Worm (Caenorhabditis elegans) whole organism, early embryonic: ENCODE results near the gene psa-3.

Experiments used
- B0310.2 ChIP-seq: sonication (generic microtip); optimal IDR thresholded peaks from 2 replicates; lab custom pipeline; 2016; ENCODE audit warnings: mild to moderate bottlenecking, missing genetic modification characterization, missing compliant biosample characterization
- F13C5.2 ChIP-seq: sonication (generic microtip); optimal IDR thresholded peaks from 2 replicates; lab custom pipeline; 2017; ENCODE audit warnings: mild to moderate bottlenecking, missing genetic modification characterization, inconsistent platforms, missing compliant biosample characterization
- aly-1 ChIP-seq: sonication (generic microtip); optimal IDR thresholded peaks from 2 replicates; lab custom pipeline; 2016; ENCODE audit warnings: missing genetic modification characterization, missing compliant biosample characterization
- ama-1 ChIP-seq: fragments of 150-350 bp; optimal IDR thresholded peaks from 2 replicates; lab custom pipeline; 2014
- ceh-13 ChIP-seq: fragments of 200-800 bp; sonication (Bioruptor generic); optimal IDR thresholded peaks from 2 replicates; lab custom pipeline; 2018; ENCODE audit warnings: mild to moderate bottlenecking, missing genetic modification characterization, missing compliant biosample characterization
- ceh-36 ChIP-seq: sonication (generic microtip); optimal IDR thresholded peaks from 2 replicates; lab custom pipeline; 2016; ENCODE audit warnings: missing genetic modification characterization, inconsistent platforms, missing compliant biosample characterization
- ets-7 ChIP-seq: sonication (generic microtip); optimal IDR thresholded peaks from 2 replicates; lab custom pipeline; 2016; ENCODE audit warnings: missing genotype, missing genetic modification characterization, missing compliant biosample characterization
- flt-1 ChIP-seq: fragments of 200-800 bp; sonication (Bioruptor generic); IDR thresholded peaks from 2 replicates; pipeline ENCODE4 v1.3.6; 2022; ENCODE audit warnings: missing genetic modification characterization, missing compliant biosample characterization
- hmbx-1 ChIP-seq: sonication (generic microtip); optimal IDR thresholded peaks from 2 replicates; lab custom pipeline; 2016; ENCODE audit warnings: mild to moderate bottlenecking, missing genetic modification characterization, missing compliant biosample characterization
- hmg-4 ChIP-seq: fragments of 200-800 bp; sonication (Bioruptor generic); optimal IDR thresholded peaks from 2 replicates; lab custom pipeline; 2018; ENCODE audit warnings: mild to moderate bottlenecking, missing genetic modification characterization, missing compliant biosample characterization
- hnd-1 ChIP-seq: sonication (generic microtip); optimal IDR thresholded peaks from 2 replicates; lab custom pipeline; 2016; ENCODE audit warnings: missing genetic modification characterization, missing compliant biosample characterization
- pes-1 ChIP-seq: fragments of 200-800 bp; sonication (Bioruptor generic); IDR thresholded peaks from 2 replicates; pipeline ENCODE4 v1.3.6; 2022; ENCODE audit warnings: missing genetic modification reagents, missing genetic modification characterization, missing compliant biosample characterization
- scrt-1 ChIP-seq: fragments of 200-800 bp; sonication (Bioruptor generic); IDR thresholded peaks from 2 replicates; pipeline ENCODE4 v1.3.6; 2022; ENCODE audit warnings: missing genetic modification characterization, missing compliant biosample characterization
- sea-1 ChIP-seq: fragments of 200-800 bp; sonication (Bioruptor generic); conservative IDR thresholded peaks from 2 replicates; pipeline ENCODE4 v1.3.6; 2022; ENCODE audit warnings: missing genetic modification characterization, missing compliant biosample characterization
- tbx-11 ChIP-seq: fragments of 200-800 bp; sonication (Bioruptor generic); IDR thresholded peaks from 2 replicates; pipeline ENCODE4 v1.3.6; 2022; ENCODE audit warnings: missing genetic modification characterization, missing compliant biosample characterization
- tbx-37 ChIP-seq: fragments of 200-800 bp; sonication (Bioruptor generic); conservative IDR thresholded peaks from 2 replicates; pipeline ENCODE4 v1.3.6; 2022; ENCODE audit warnings: missing genetic modification reagents, missing genetic modification characterization, missing compliant biosample characterization
- tra-4 ChIP-seq: sonication (generic microtip); optimal IDR thresholded peaks from 2 replicates; lab custom pipeline; 2017; ENCODE audit warnings: missing genetic modification characterization, missing compliant biosample characterization

psa-3 gene

DNA sequence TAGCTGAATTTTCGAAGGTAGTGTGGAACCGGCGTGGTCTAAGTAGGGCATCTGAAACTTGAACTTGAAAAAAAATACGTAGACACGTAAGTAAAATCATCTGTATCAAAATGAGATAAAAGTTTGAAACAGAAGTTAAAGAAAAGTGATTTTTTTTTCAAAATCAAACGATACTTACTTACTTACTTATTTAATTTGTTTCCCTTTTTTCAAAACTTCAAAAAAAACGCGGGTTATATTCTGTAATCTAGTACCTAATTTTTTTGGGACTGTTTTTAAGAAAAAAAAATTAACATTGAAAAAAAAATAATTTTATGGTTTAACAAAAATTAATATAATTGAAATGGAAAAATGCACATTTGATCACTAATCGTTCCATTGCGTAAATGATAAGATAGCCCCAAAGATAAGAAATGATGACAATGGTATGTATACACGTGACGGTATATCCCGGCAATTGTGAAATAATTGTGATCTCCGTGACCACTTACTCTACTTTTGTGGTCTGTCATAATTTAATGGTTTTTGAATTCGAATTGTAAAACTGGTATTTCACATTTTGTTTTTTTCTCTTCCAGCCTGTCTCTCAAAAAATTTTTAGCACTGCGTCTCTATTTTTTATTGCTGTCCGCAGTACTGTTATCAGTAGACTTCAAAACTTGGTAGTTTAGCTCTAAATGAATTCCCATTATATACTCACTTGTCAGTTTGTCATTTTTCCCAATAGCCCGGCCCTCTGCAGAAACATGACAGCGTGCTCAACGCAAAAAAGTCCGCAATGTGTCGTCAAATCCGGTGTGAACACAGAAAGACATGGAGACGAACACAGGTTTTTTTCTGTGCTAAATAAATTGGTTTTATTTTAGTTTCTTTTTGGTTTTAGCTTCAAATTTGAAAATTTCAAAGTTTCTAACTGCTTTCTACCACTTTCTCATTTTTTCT, 33.3 kb downstream of the psa-3 start, which contains the start of gene mocs-1:
Gene mocs-1 (minus strand): TSS at position 51 of the 942 bp plus-strand sequence.
- TF ChIP-seq hnd-1 (tag; lab: Kevin White, UChicago) (no peak), hmg-4 (GFP tag; lab: Kevin White, UChicago) (no peak), flt-1 (GFP tag; lab: Robert Waterston, UW) (no peak), ceh-13 (GFP tag; lab: Kevin White, UChicago) (no peak), B0310.2 (tag; lab: Kevin White, UChicago) (no peak), aly-1 (tag; lab: Kevin White, UChicago) (no peak), F13C5.2 (tag; lab: Kevin White, UChicago) (no peak), tra-4 (no peak), ceh-36 (tag; lab: Kevin White, UChicago) (no peak), pes-1 (GFP tag; lab: Robert Waterston, UW) (no peak), ama-1 (no peak), hmbx-1 (no peak), scrt-1 (no peak), tbx-11 (GFP tag; lab: Robert Waterston, UW) (no peak), sea-1 (GFP tag; lab: Robert Waterston, UW) (no peak), tbx-37 (GFP tag; lab: Robert Waterston, UW) (no peak), ets-7 (no peak)

DNA sequence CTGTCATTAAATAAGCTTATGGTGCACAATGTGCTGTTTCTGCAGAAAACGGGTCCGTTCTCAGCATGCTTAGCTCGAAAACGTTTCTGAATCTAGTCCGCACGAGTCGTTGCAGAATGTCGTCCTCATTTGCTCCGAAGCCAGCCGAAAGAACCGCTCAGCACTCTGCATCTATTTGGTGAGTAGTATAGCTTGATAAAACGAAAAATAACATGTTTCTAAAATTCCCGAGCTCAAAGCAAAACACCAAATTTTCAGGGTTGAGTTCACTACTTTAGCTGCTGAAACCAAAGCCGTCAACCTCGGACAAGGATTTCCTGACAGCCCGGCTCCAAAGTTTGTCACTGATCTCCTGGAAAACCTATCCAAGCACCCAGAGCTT, 33.9 kb downstream of the psa-3 start, which contains the start of gene nkat-3:
Gene nkat-3 (plus strand): TSS at position 46 of the 382 bp plus-strand sequence.
- TF ChIP-seq B0310.2 (tag; lab: Kevin White, UChicago) (no peak), tbx-11 (GFP tag; lab: Robert Waterston, UW) (no peak)

DNA sequence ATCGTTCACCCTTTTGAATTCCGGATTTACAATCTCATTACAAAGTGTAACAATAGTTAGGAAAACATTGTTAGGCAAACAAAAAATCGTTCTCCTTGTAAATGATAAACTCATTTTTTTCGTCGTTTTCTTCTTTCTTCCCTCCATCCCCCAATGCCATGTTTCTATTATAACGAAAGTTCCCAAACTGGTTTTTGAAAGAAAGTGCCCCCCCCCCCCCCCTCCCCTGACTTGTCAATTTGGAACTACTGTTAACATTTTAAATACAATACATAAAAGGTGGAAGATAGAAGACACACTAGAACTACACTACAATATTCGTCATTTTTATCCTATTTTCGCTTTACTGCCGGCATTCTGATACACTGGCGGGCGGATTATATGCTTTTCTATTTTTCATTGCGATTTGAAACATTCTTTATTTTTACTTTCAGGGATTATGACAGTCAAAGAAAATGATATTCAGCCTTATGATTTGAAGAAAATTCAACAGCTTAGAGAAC, 38.6 kb downstream of the psa-3 start, which contains the start of gene R03A10.5:
Gene R03A10.5 (plus strand): TSS at position 431 of the 503 bp plus-strand sequence.
- TF ChIP-seq sea-1 (GFP tag; lab: Robert Waterston, UW) = no peak
- TF ChIP-seq tbx-11 (GFP tag; lab: Robert Waterston, UW) = no peak
- no peak for TF ChIP-seq B0310.2 (tag; lab: Kevin White, UChicago)
- no peak for TF ChIP-seq tbx-37 (GFP tag; lab: Robert Waterston, UW)
- no peak for TF ChIP-seq ama-1
- TF ChIP-seq pes-1 (GFP tag; lab: Robert Waterston, UW) = no peak
- no peak for TF ChIP-seq scrt-1
- no peak for TF ChIP-seq ets-7
- TF ChIP-seq F13C5.2 (tag; lab: Kevin White, UChicago) = no peak
- no peak for TF ChIP-seq aly-1 (tag; lab: Kevin White, UChicago)
- no peak for TF ChIP-seq hmbx-1
- no peak for TF ChIP-seq hmg-4 (GFP tag; lab: Kevin White, UChicago)
- TF ChIP-seq ceh-36 (tag; lab: Kevin White, UChicago) = no peak
- no peak for TF ChIP-seq ceh-13 (GFP tag; lab: Kevin White, UChicago)
- TF ChIP-seq tra-4 = no peak
- no peak for TF ChIP-seq flt-1 (GFP tag; lab: Robert Waterston, UW)
- TF ChIP-seq hnd-1 (tag; lab: Kevin White, UChicago) = no peak

DNA sequence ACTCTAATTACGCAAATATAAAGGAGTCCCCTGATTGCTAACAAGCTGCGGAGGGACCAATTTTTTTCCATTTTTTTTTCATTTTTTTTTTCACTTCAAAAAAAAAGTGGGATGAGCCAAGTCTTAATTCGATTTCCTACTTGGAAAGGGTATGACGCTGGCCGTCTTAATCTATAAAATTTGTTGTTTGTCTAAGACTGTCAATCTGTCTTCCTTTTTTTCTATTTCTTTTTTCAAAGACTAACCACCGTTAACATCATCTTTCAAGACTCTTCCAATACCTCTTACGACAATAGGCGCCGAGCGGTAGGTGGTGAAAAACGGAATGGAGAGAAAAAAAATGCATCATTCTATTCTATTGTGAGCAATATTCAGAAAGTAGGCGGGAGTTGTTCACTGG, 57.3 kb downstream of the psa-3 start:
- TF ChIP-seq tbx-37 (GFP tag; lab: Robert Waterston, UW) (no peak), hmbx-1 (no peak)

DNA sequence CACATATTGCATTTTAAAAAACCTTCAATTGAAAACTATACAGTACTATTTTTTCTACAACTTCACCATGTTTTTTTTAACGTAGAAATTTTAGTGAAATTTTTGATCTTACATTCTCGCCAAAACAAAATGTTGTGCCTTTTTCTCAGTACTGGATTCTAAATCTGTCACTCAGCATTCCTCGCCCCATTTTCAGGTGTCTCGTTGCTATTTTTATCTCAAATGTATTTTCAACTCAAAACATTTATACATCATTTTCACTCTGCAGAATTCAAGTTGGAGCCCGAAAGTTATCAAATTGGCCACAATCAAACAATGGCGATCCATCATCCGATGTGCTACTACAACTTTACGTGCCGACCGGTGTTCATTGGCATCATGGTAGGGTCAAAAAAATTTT, 58.3 kb downstream of the psa-3 start, which contains the start of gene sprr-1:
Gene sprr-1 (plus strand): TSS at position 269 of the 400 bp plus-strand sequence.
- no peak for TF ChIP-seq B0310.2 (tag; lab: Kevin White, UChicago)
- TF ChIP-seq pes-1 (GFP tag; lab: Robert Waterston, UW) = no peak
- TF ChIP-seq scrt-1 = no peak
- no peak for TF ChIP-seq ama-1
- TF ChIP-seq sea-1 (GFP tag; lab: Robert Waterston, UW) = no peak
- no peak for TF ChIP-seq ceh-36 (tag; lab: Kevin White, UChicago)
- no peak for TF ChIP-seq hmg-4 (GFP tag; lab: Kevin White, UChicago)
- no peak for TF ChIP-seq flt-1 (GFP tag; lab: Robert Waterston, UW)
- TF ChIP-seq hmbx-1 = no peak
- no peak for TF ChIP-seq tbx-11 (GFP tag; lab: Robert Waterston, UW)
- TF ChIP-seq F13C5.2 (tag; lab: Kevin White, UChicago) = no peak
- no peak for TF ChIP-seq hnd-1 (tag; lab: Kevin White, UChicago)
- TF ChIP-seq ets-7 = no peak
- no peak for TF ChIP-seq aly-1 (tag; lab: Kevin White, UChicago)
- TF ChIP-seq tbx-37 (GFP tag; lab: Robert Waterston, UW) = no peak
- no peak for TF ChIP-seq tra-4
- no peak for TF ChIP-seq ceh-13 (GFP tag; lab: Kevin White, UChicago)

DNA sequence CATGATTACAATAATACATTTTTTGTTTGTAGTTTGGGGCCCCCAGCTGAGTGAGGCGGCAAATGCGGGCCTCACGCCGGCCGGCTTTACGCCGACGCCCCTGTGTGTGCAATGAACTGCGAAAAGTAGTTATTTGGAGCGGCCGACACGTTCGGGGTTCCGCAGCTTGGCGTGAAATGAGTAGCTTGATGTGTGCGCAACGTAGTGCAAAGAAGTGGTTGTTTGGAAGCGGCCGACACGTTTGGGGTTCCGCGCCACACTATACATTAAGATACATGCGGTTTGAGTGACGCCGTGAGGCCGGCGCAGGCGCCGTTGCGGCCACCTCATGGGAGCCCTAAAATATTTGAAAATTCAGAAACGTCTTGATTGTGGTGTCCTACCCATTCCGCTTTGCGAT, 60.9 kb downstream of the psa-3 start:
- TF ChIP-seq ama-1 (no peak), hmbx-1 (no peak), tbx-11 (GFP tag; lab: Robert Waterston, UW) (no peak)
